Fruit fly (Drosophila melanogaster) whole organism, embryonic: Measurements from ENCODE around the gene DZIP1.

ENCODE experiments used
- Abd-B ChIP-seq: fragments of 200-800 bp; sonication (Bioruptor generic); optimal IDR thresholded peaks from 2 replicates; lab custom pipeline; 2018; ENCODE audit warnings: missing biosample characterization, mild to moderate bottlenecking, missing genetic modification characterization, moderate library complexity
- CG11085 ChIP-seq: fragments of 200-800 bp; sonication (Bioruptor generic); IDR thresholded peaks from 2 replicates; pipeline ENCODE4 v1.3.6; 2022; ENCODE audit warnings: missing biosample characterization, missing genetic modification characterization
- CG12104 ChIP-seq: fragments of 200-800 bp; sonication (Bioruptor generic); optimal IDR thresholded peaks from 3 replicates; lab custom pipeline; 2016; ENCODE audit warnings: missing biosample characterization, missing genetic modification characterization
- CG12219 ChIP-seq: fragments of 200-800 bp; sonication (Bioruptor generic); optimal IDR thresholded peaks from 3 replicates; lab custom pipeline; 2018; ENCODE audit warnings: missing biosample characterization, mild to moderate bottlenecking, missing genetic modification characterization
- CG12299 ChIP-seq: fragments of 200-800 bp; sonication (Bioruptor generic); optimal IDR thresholded peaks from 2 replicates; lab custom pipeline; 2018; ENCODE audit warnings: missing biosample characterization, mild to moderate bottlenecking, missing genetic modification characterization
- CG12391 ChIP-seq: fragments of 200-800 bp; sonication (Bioruptor generic); optimal IDR thresholded peaks from 3 replicates; lab custom pipeline; 2018; ENCODE audit warnings: missing biosample characterization, mild to moderate bottlenecking, missing genetic modification characterization, moderate library complexity
- CG13424 ChIP-seq: fragments of 200-800 bp; sonication (Bioruptor generic); optimal IDR thresholded peaks from 2 replicates; lab custom pipeline; 2019; ENCODE audit warnings: missing biosample characterization, mild to moderate bottlenecking, missing genetic modification characterization, moderate library complexity
- CG14860 ChIP-seq: fragments of 200-800 bp; sonication (Bioruptor generic); IDR thresholded peaks from 3 replicates; pipeline ENCODE4 v1.3.6; 2022; ENCODE audit warnings: missing biosample characterization, missing genetic modification characterization; ENCODE audit not compliant: partially characterized antibody
- CG14965 ChIP-seq: fragments of 200-800 bp; sonication (Bioruptor generic); optimal IDR thresholded peaks from 2 replicates; lab custom pipeline; 2016; ENCODE audit warnings: missing biosample characterization, missing genetic modification characterization, borderline replicate concordance
- CG1529 ChIP-seq: fragments of 200-800 bp; sonication (Bioruptor generic); optimal IDR thresholded peaks from 3 replicates; lab custom pipeline; 2018; ENCODE audit warnings: missing biosample characterization, missing genetic modification characterization
- CG1603 ChIP-seq: fragments of 200-800 bp; sonication (Bioruptor generic); optimal IDR thresholded peaks from 2 replicates; lab custom pipeline; 2019; ENCODE audit warnings: missing biosample characterization, mild to moderate bottlenecking, missing genetic modification characterization, moderate library complexity
- CG17361 ChIP-seq: fragments of 200-800 bp; sonication (Bioruptor generic); IDR thresholded peaks from 3 replicates; pipeline ENCODE4 v1.3.6; 2022; ENCODE audit warnings: missing biosample characterization, missing genetic modification characterization
- CG17829 ChIP-seq: fragments of 200-800 bp; optimal IDR thresholded peaks from 2 replicates; lab custom pipeline; 2019; ENCODE audit warnings: missing biosample characterization, mild to moderate bottlenecking, missing genetic modification characterization, moderate library complexity
- CG2129 ChIP-seq: fragments of 200-800 bp; sonication (Bioruptor generic); IDR thresholded peaks from 2 replicates; pipeline ENCODE4 v1.3.6; 2022; ENCODE audit warnings: missing biosample characterization, missing genetic modification characterization; ENCODE audit not compliant: partially characterized antibody
- CG2202 ChIP-seq: fragments of 200-800 bp; sonication (Bioruptor generic); optimal IDR thresholded peaks from 2 replicates; lab custom pipeline; 2018; ENCODE audit warnings: missing biosample characterization, mild to moderate bottlenecking, missing genetic modification characterization
- CG32532 ChIP-seq: fragments of 200-800 bp; sonication (Bioruptor generic); IDR thresholded peaks from 2 replicates; pipeline ENCODE4 v1.3.6; 2022; ENCODE audit warnings: missing biosample characterization, missing genetic modification characterization
- CG42726 ChIP-seq: fragments of 200-800 bp; sonication (Bioruptor generic); IDR thresholded peaks from 2 replicates; pipeline ENCODE4 v1.3.6; 2022; ENCODE audit warnings: missing biosample characterization, missing genetic modification characterization; ENCODE audit not compliant: partially characterized antibody
- CG5245 ChIP-seq: fragments of 200-800 bp; sonication (Bioruptor generic); optimal IDR thresholded peaks from 3 replicates; lab custom pipeline; 2016; ENCODE audit warnings: missing biosample characterization, missing genetic modification characterization
- CG6689 ChIP-seq: fragments of 200-800 bp; sonication (Bioruptor generic); IDR thresholded peaks from 2 replicates; pipeline ENCODE4 v1.3.6; 2022; ENCODE audit warnings: missing biosample characterization, missing genetic modification characterization
- CG6813 ChIP-seq: fragments of 200-800 bp; sonication (Bioruptor generic); optimal IDR thresholded peaks from 2 replicates; lab custom pipeline; 2017; ENCODE audit warnings: missing biosample characterization, missing genetic modification characterization, mild to moderate bottlenecking, moderate library complexity, missing genetic modification reagents
- CG7839 ChIP-seq: fragments of 200-800 bp; sonication (Bioruptor generic); optimal IDR thresholded peaks from 3 replicates; lab custom pipeline; 2018; ENCODE audit warnings: missing biosample characterization, mild to moderate bottlenecking, missing genetic modification characterization, moderate library complexity
- Chrac-16 ChIP-seq: fragments of 200-800 bp; sonication (Bioruptor generic); optimal IDR thresholded peaks from 3 replicates; lab custom pipeline; 2016; ENCODE audit warnings: missing biosample characterization, missing genetic modification characterization
- Dbx ChIP-seq: fragments of 200-800 bp; sonication (Bioruptor generic); IDR thresholded peaks from 3 replicates; pipeline ENCODE4 v1.3.6; 2022; ENCODE audit warnings: missing biosample characterization, missing genetic modification characterization
- Deaf1 ChIP-seq: fragments of 200-800 bp; optimal IDR thresholded peaks from 3 replicates; lab custom pipeline; 2019; ENCODE audit warnings: missing biosample characterization, mild to moderate bottlenecking, missing genetic modification characterization, moderate library complexity
- Dp ChIP-seq: fragments of 200-800 bp; sonication (Bioruptor generic); optimal IDR thresholded peaks from 2 replicates; lab custom pipeline; 2018; ENCODE audit warnings: missing biosample characterization, mild to moderate bottlenecking, missing genetic modification characterization, moderate library complexity
- Ets65A ChIP-seq: fragments of 200-800 bp; sonication (Bioruptor generic); peaks from one replicate; lab custom pipeline; 2016; ENCODE audit warnings: missing biosample characterization, missing genetic modification characterization
- Hsf ChIP-seq: fragments of 200-800 bp; sonication (Bioruptor generic); optimal IDR thresholded peaks from 3 replicates; lab custom pipeline; 2016; ENCODE audit warnings: missing biosample characterization, missing genetic modification characterization
- Jarid2 ChIP-seq: fragments of 200-800 bp; sonication (Bioruptor generic); optimal IDR thresholded peaks from 3 replicates; lab custom pipeline; 2017; ENCODE audit warnings: mild to moderate bottlenecking, missing biosample characterization, missing genetic modification reagents, missing genetic modification characterization
- Lim3 ChIP-seq: fragments of 200-800 bp; sonication (Bioruptor generic); IDR thresholded peaks from 2 replicates; pipeline ENCODE4 v1.3.6; 2022; ENCODE audit warnings: missing biosample characterization, missing genetic modification characterization
- Med ChIP-seq: fragments of 200-800 bp; sonication (Bioruptor generic); peaks from one replicate; lab custom pipeline; 2016; ENCODE audit warnings: missing biosample characterization, missing genetic modification characterization, mild to moderate bottlenecking, inconsistent platforms, moderate library complexity
- Meics ChIP-seq: fragments of 200-800 bp; sonication (Bioruptor generic); optimal IDR thresholded peaks from 2 replicates; lab custom pipeline; 2017; ENCODE audit warnings: missing biosample characterization, mild to moderate bottlenecking, missing genetic modification characterization
- Pdp1 ChIP-seq, 2 experiments: fragments of 200-800 bp; sonication (Bioruptor generic); optimal IDR thresholded peaks; 3 replicates each; lab custom pipeline; 2016; ENCODE audit warnings: missing biosample characterization in 2 of 2, missing genetic modification characterization in 2 of 2, mild to moderate bottlenecking in 1 of 2, moderate library complexity in 1 of 2
- Tbp ChIP-seq: fragments of >200 bp; optimal IDR thresholded peaks from 2 replicates; lab custom pipeline; 2018; ENCODE audit warnings: missing biosample characterization, missing genetic modification characterization
- cg ChIP-seq: fragments of 200-800 bp; sonication (Bioruptor generic); optimal IDR thresholded peaks from 3 replicates; lab custom pipeline; 2019; ENCODE audit warnings: missing biosample characterization, mild to moderate bottlenecking, missing genetic modification characterization, moderate library complexity
- cwo ChIP-seq: fragments of 200-800 bp; sonication (Bioruptor generic); optimal IDR thresholded peaks from 3 replicates; lab custom pipeline; 2017; ENCODE audit warnings: missing biosample characterization, missing genetic modification characterization, mild to moderate bottlenecking, moderate library complexity, missing genetic modification reagents
- exex ChIP-seq: fragments of 200-800 bp; sonication (Bioruptor generic); optimal IDR thresholded peaks from 4 replicates; lab custom pipeline; 2018; ENCODE audit warnings: missing biosample characterization, mild to moderate bottlenecking, missing genetic modification characterization, moderate library complexity
- fd64A ChIP-seq: fragments of 200-800 bp; sonication (Bioruptor generic); optimal IDR thresholded peaks from 3 replicates; lab custom pipeline; 2018; ENCODE audit warnings: missing biosample characterization, mild to moderate bottlenecking, missing genetic modification characterization
- fd96Cb ChIP-seq: fragments of 200-800 bp; sonication (Bioruptor generic); optimal IDR thresholded peaks from 2 replicates; lab custom pipeline; 2018; ENCODE audit warnings: missing biosample characterization, mild to moderate bottlenecking, missing genetic modification characterization, moderate library complexity
- gsb ChIP-seq: fragments of 200-800 bp; sonication (Bioruptor generic); IDR thresholded peaks from 2 replicates; pipeline ENCODE4 v1.3.6; 2022; ENCODE audit warnings: missing biosample characterization, missing genetic modification characterization
- jigr1 ChIP-seq: fragments of 200-800 bp; sonication (Bioruptor generic); IDR thresholded peaks from 3 replicates; pipeline ENCODE4 v1.3.6; 2022; ENCODE audit warnings: missing biosample characterization, missing genetic modification characterization
- pan ChIP-seq, 4 experiments: fragments of >200 bp in 3 of 4; fragments of 200-800 bp in 1 of 4; sonication (Bioruptor generic) in 1 of 4; optimal IDR thresholded peaks in 3 of 4; IDR thresholded peaks in 1 of 4; 2 replicates each; pipeline versions ENCODE4 v1.3.6 to Lab custom; 2017 to 2022; ENCODE audit warnings: missing biosample characterization in 2 of 4, missing genetic modification characterization in 2 of 4, mixed read lengths in 1 of 4
- repo ChIP-seq: fragments of 200-800 bp; sonication (Bioruptor generic); optimal IDR thresholded peaks from 2 replicates; lab custom pipeline; 2016; ENCODE audit warnings: missing biosample characterization, missing genetic modification characterization
- row ChIP-seq: fragments of 200-800 bp; sonication (Bioruptor generic); IDR thresholded peaks from 3 replicates; pipeline ENCODE4 v1.3.6; 2022; ENCODE audit warnings: missing biosample characterization, missing genetic modification characterization
- sd ChIP-seq: fragments of 200-800 bp; sonication (Bioruptor generic); optimal IDR thresholded peaks from 3 replicates; lab custom pipeline; 2018; ENCODE audit warnings: missing biosample characterization, mild to moderate bottlenecking, missing genetic modification characterization, moderate library complexity
- stwl ChIP-seq: fragments of 200-800 bp; sonication (Bioruptor generic); optimal IDR thresholded peaks from 3 replicates; lab custom pipeline; 2018; ENCODE audit warnings: missing biosample characterization, mild to moderate bottlenecking, missing genetic modification characterization, moderate library complexity
- vfl ChIP-seq: fragments of 200-800 bp; sonication (Bioruptor generic); optimal IDR thresholded peaks from 2 replicates; lab custom pipeline; 2016; ENCODE audit warnings: missing biosample characterization, missing genetic modification characterization
- wek ChIP-seq: fragments of 200-800 bp; sonication (Bioruptor generic); optimal IDR thresholded peaks from 3 replicates; lab custom pipeline; 2018; ENCODE audit warnings: missing biosample characterization, mild to moderate bottlenecking, missing genetic modification characterization, moderate library complexity

The DZIP1 gene

dm6 chr3R:24564799-24565344 lies 49.8 kb downstream of the DZIP1 start (continued):
- TF ChIP-seq sd = peak; percentile 66
- peak; percentile 2 for TF ChIP-seq CG7839 (tag; lab: Kevin White, UChicago)
- no peak for TF ChIP-seq Dp (GFP tag; lab: Kevin White, UChicago)
- TF ChIP-seq cg = peak; percentile 20
- no peak for TF ChIP-seq Tbp (GFP tag; lab: Kevin White, UChicago)
- TF ChIP-seq row = 0 out of 3 replicates have a peak, but pooled peaks have one; percentile 36

dm6 chr3R:24565748-24566239 lies 50.7 kb downstream of the DZIP1 start:
- TF ChIP-seq repo (GFP tag; lab: Kevin White, UChicago) = no peak
- TF ChIP-seq Meics (GFP tag; lab: Kevin White, UChicago) = peak; percentile 27
- TF ChIP-seq jigr1 (GFP tag; lab: Robert Waterston, UW) = no peak
- peak; percentile 46 for TF ChIP-seq CG12391
- no peak for TF ChIP-seq CG14860
- TF ChIP-seq fd64A (GFP tag; lab: Kevin White, UChicago) = peak; percentile 61
- peak; percentile 30; the same call in 1 of the 3 replicates for TF ChIP-seq CG17361 (GFP tag; lab: Robert Waterston, UW)
- peak; percentile 83 for TF ChIP-seq CG6813
- TF ChIP-seq Pdp1 (GFP tag; optimal IDR thresholded peaks at IDR 0.05; lab: Kevin White, UChicago) = peak in 1 of 2 experiments; percentile 82
- no peak for TF ChIP-seq gsb
- peak; percentile 71 for TF ChIP-seq cwo (GFP tag; lab: Kevin White, UChicago)
- no peak for TF ChIP-seq CG11085
- peak; percentile 93 for TF ChIP-seq Med (GFP tag; lab: Kevin White, UChicago)
- no peak for TF ChIP-seq Abd-B (GFP tag; lab: Kevin White, UChicago)
- peak; percentile 17 for TF ChIP-seq CG17829
- peak; percentile 91 for TF ChIP-seq CG12299 (tag; lab: Kevin White, UChicago)
- peak; percentile 47 for TF ChIP-seq CG12104
- peak; percentile 36 for TF ChIP-seq Hsf (GFP tag; lab: Kevin White, UChicago)
- no peak for TF ChIP-seq Chrac-16 (GFP tag; lab: Kevin White, UChicago)
- no peak for TF ChIP-seq vfl
- no peak for TF ChIP-seq Lim3 (GFP tag; lab: Robert Waterston, UW)
- no peak; the same call in 1 of the 2 replicates for TF ChIP-seq CG6689 (GFP tag; lab: Robert Waterston, UW)
- TF ChIP-seq exex (tag; lab: Kevin White, UChicago) = peak; percentile 86
- TF ChIP-seq Ets65A = no peak
- TF ChIP-seq Jarid2 = peak; percentile 32
- no peak for TF ChIP-seq CG2129 (GFP tag; lab: Robert Waterston, UW)
- TF ChIP-seq CG2202 (tag; lab: Kevin White, UChicago) = peak; percentile 58
- TF ChIP-seq stwl (tag; lab: Kevin White, UChicago) = no peak
- TF ChIP-seq CG1529 (GFP tag; lab: Kevin White, UChicago) = peak; percentile 74
- no peak for TF ChIP-seq CG5245 (GFP tag; lab: Kevin White, UChicago)
- TF ChIP-seq Deaf1 (tag; lab: Kevin White, UChicago) = peak; percentile 62
- TF ChIP-seq CG13424 = peak; percentile 50
- no peak for TF ChIP-seq CG1603 (tag; lab: Kevin White, UChicago)
- TF ChIP-seq CG14965 = peak; percentile 30
- TF ChIP-seq CG12219 = peak; percentile 30
- no peak for TF ChIP-seq CG42726 (GFP tag; lab: Robert Waterston, UW)
- no peak for TF ChIP-seq pan (optimal IDR thresholded peaks at IDR 0.05; lab: Kevin White, UChicago)
- peak in 1 of 2 experiments; percentile 39 for TF ChIP-seq pan (GFP tag; optimal IDR thresholded peaks at IDR 0.05 in 1 of 2, IDR thresholded peaks at IDR 0.05 in 1 of 2)
- TF ChIP-seq Dbx = peak; percentile 70; the same call in 2 of the 3 replicates
- peak; percentile 64 for TF ChIP-seq wek
- TF ChIP-seq CG32532 = peak; percentile 49; the same call in 1 of the 2 replicates
- no peak for TF ChIP-seq fd96Cb (tag; lab: Kevin White, UChicago)
